Worm (Caenorhabditis elegans) whole organism, early embryonic: ENCODE results near the gene R12C12.9.
"Not testable (repeated sequence)": the region's sequence is repeated elsewhere in the genome, so short reads cannot be mapped to it uniquely, and the experiment has no call there.

Source experiments
- B0310.2 ChIP-seq: sonication (generic microtip); optimal IDR thresholded peaks from 2 replicates; lab custom pipeline; 2016; ENCODE audit warnings: mild to moderate bottlenecking, missing genetic modification characterization, missing compliant biosample characterization
- F13C5.2 ChIP-seq: sonication (generic microtip); optimal IDR thresholded peaks from 2 replicates; lab custom pipeline; 2017; ENCODE audit warnings: mild to moderate bottlenecking, missing genetic modification characterization, inconsistent platforms, missing compliant biosample characterization
- aly-1 ChIP-seq: sonication (generic microtip); optimal IDR thresholded peaks from 2 replicates; lab custom pipeline; 2016; ENCODE audit warnings: missing genetic modification characterization, missing compliant biosample characterization
- ama-1 ChIP-seq: fragments of 150-350 bp; optimal IDR thresholded peaks from 2 replicates; lab custom pipeline; 2014
- ceh-13 ChIP-seq: fragments of 200-800 bp; sonication (Bioruptor generic); optimal IDR thresholded peaks from 2 replicates; lab custom pipeline; 2018; ENCODE audit warnings: mild to moderate bottlenecking, missing genetic modification characterization, missing compliant biosample characterization
- ceh-36 ChIP-seq: sonication (generic microtip); optimal IDR thresholded peaks from 2 replicates; lab custom pipeline; 2016; ENCODE audit warnings: missing genetic modification characterization, inconsistent platforms, missing compliant biosample characterization
- ets-7 ChIP-seq: sonication (generic microtip); optimal IDR thresholded peaks from 2 replicates; lab custom pipeline; 2016; ENCODE audit warnings: missing genotype, missing genetic modification characterization, missing compliant biosample characterization
- flt-1 ChIP-seq: fragments of 200-800 bp; sonication (Bioruptor generic); IDR thresholded peaks from 2 replicates; pipeline ENCODE4 v1.3.6; 2022; ENCODE audit warnings: missing genetic modification characterization, missing compliant biosample characterization
- hmbx-1 ChIP-seq: sonication (generic microtip); optimal IDR thresholded peaks from 2 replicates; lab custom pipeline; 2016; ENCODE audit warnings: mild to moderate bottlenecking, missing genetic modification characterization, missing compliant biosample characterization
- hmg-4 ChIP-seq: fragments of 200-800 bp; sonication (Bioruptor generic); optimal IDR thresholded peaks from 2 replicates; lab custom pipeline; 2018; ENCODE audit warnings: mild to moderate bottlenecking, missing genetic modification characterization, missing compliant biosample characterization
- hnd-1 ChIP-seq: sonication (generic microtip); optimal IDR thresholded peaks from 2 replicates; lab custom pipeline; 2016; ENCODE audit warnings: missing genetic modification characterization, missing compliant biosample characterization
- pes-1 ChIP-seq: fragments of 200-800 bp; sonication (Bioruptor generic); IDR thresholded peaks from 2 replicates; pipeline ENCODE4 v1.3.6; 2022; ENCODE audit warnings: missing genetic modification reagents, missing genetic modification characterization, missing compliant biosample characterization
- scrt-1 ChIP-seq: fragments of 200-800 bp; sonication (Bioruptor generic); IDR thresholded peaks from 2 replicates; pipeline ENCODE4 v1.3.6; 2022; ENCODE audit warnings: missing genetic modification characterization, missing compliant biosample characterization
- sea-1 ChIP-seq: fragments of 200-800 bp; sonication (Bioruptor generic); conservative IDR thresholded peaks from 2 replicates; pipeline ENCODE4 v1.3.6; 2022; ENCODE audit warnings: missing genetic modification characterization, missing compliant biosample characterization
- tbx-11 ChIP-seq: fragments of 200-800 bp; sonication (Bioruptor generic); IDR thresholded peaks from 2 replicates; pipeline ENCODE4 v1.3.6; 2022; ENCODE audit warnings: missing genetic modification characterization, missing compliant biosample characterization
- tbx-37 ChIP-seq: fragments of 200-800 bp; sonication (Bioruptor generic); conservative IDR thresholded peaks from 2 replicates; pipeline ENCODE4 v1.3.6; 2022; ENCODE audit warnings: missing genetic modification reagents, missing genetic modification characterization, missing compliant biosample characterization
- tra-4 ChIP-seq: sonication (generic microtip); optimal IDR thresholded peaks from 2 replicates; lab custom pipeline; 2017; ENCODE audit warnings: missing genetic modification characterization, missing compliant biosample characterization

Gene R12C12.9

ce11 chrII:6025647-6026046 is 868 bp upstream of the R12C12.9 start:
- TF ChIP-seq scrt-1 (GFP tag; lab: Robert Waterston, UW) (no peak), ceh-36 (tag; lab: Kevin White, UChicago) (no peak), pes-1 (GFP tag; lab: Robert Waterston, UW) (no peak), aly-1 (tag; lab: Kevin White, UChicago) (no peak)

- no peak for TF ChIP-seq hmg-4 (GFP tag; lab: Kevin White, UChicago)
- peak; percentile 37 for TF ChIP-seq aly-1 (tag; lab: Kevin White, UChicago)
These were observed 2.2 kb downstream of the R12C12.9 start for ce11 chrII:6022596-6022995.

ce11 chrII:6020353-6020752 is 4.4 kb downstream of the R12C12.9 start, which contains the start of gene ZK84.1:
Gene ZK84.1 (plus strand): TSS chrII:6020653.
- TF ChIP-seq tbx-11 (GFP tag; lab: Robert Waterston, UW): no peak
- TF ChIP-seq tbx-37: no peak
- no peak for TF ChIP-seq hmg-4 (GFP tag; lab: Kevin White, UChicago)
- TF ChIP-seq ceh-13: no peak
- no peak for TF ChIP-seq pes-1 (GFP tag; lab: Robert Waterston, UW)
- no peak for TF ChIP-seq scrt-1 (GFP tag; lab: Robert Waterston, UW)
- no peak for TF ChIP-seq ama-1 (lab: Kevin White, UChicago)
- no peak for TF ChIP-seq ets-7 (tag; lab: Kevin White, UChicago)
- no peak for TF ChIP-seq flt-1
- TF ChIP-seq hmbx-1 (tag; lab: Kevin White, UChicago): no peak
- no peak for TF ChIP-seq B0310.2 (tag; lab: Kevin White, UChicago)
- no peak for TF ChIP-seq hnd-1 (tag; lab: Kevin White, UChicago)
- no peak for TF ChIP-seq F13C5.2 (tag; lab: Kevin White, UChicago)
- TF ChIP-seq sea-1 (GFP tag; lab: Robert Waterston, UW): no peak
- TF ChIP-seq aly-1 (tag; lab: Kevin White, UChicago): no peak
- TF ChIP-seq tra-4: no peak
- TF ChIP-seq ceh-36 (tag; lab: Kevin White, UChicago): no peak

ce11 chrII:6016410-6016809 is 8.4 kb downstream of the R12C12.9 start, which contains the start of gene ZK84.5:
Gene ZK84.5 (minus strand): TSS chrII:6016510.
- TF ChIP-seq ceh-36 (tag; lab: Kevin White, UChicago): no peak
- no peak for TF ChIP-seq tra-4
- TF ChIP-seq aly-1 (tag; lab: Kevin White, UChicago): no peak
- TF ChIP-seq hmbx-1 (tag; lab: Kevin White, UChicago): no peak
- no peak for TF ChIP-seq ets-7 (tag; lab: Kevin White, UChicago)
- TF ChIP-seq hmg-4 (GFP tag; lab: Kevin White, UChicago): no peak
- no peak for TF ChIP-seq tbx-37
- no peak for TF ChIP-seq scrt-1 (GFP tag; lab: Robert Waterston, UW)

- TF ChIP-seq tbx-37; tra-4; hmbx-1 (tag; lab: Kevin White, UChicago): not testable (repeated sequence)
These were observed 10.7 kb downstream of the R12C12.9 start, which contains the start of gene ZK84.2 for ce11 chrII:6014057-6014456. Gene ZK84.2 (plus strand): TSS chrII:6014357.

ce11 chrII:6010544-6010943 is 14.2 kb downstream of the R12C12.9 start, which contains the start of gene ins-20:
Gene ins-20 (plus strand): TSS chrII:6010844.
- TF ChIP-seq ceh-13: no peak
- TF ChIP-seq ets-7 (tag; lab: Kevin White, UChicago): no peak
- no peak for TF ChIP-seq F13C5.2 (tag; lab: Kevin White, UChicago)
- no peak for TF ChIP-seq ama-1 (lab: Kevin White, UChicago)
- TF ChIP-seq hmg-4 (GFP tag; lab: Kevin White, UChicago): no peak
- TF ChIP-seq flt-1: no peak
- no peak for TF ChIP-seq tbx-11 (GFP tag; lab: Robert Waterston, UW)
- no peak for TF ChIP-seq scrt-1 (GFP tag; lab: Robert Waterston, UW)
- no peak for TF ChIP-seq ceh-36 (tag; lab: Kevin White, UChicago)

- not testable (repeated sequence) for TF ChIP-seq ama-1 (lab: Kevin White, UChicago); scrt-1 (GFP tag; lab: Robert Waterston, UW); tbx-37
These were observed 15.9 kb downstream of the R12C12.9 start, which contains the start of gene ZK84.4 for ce11 chrII:6008887-6009286. Gene ZK84.4 (minus strand): TSS chrII:6008987.

- TF ChIP-seq aly-1 (tag; lab: Kevin White, UChicago) (no peak), ceh-13 (no peak), hmbx-1 (tag; lab: Kevin White, UChicago) (no peak), tra-4 (no peak), tbx-37 (no peak)
These were observed 23.8 kb downstream of the R12C12.9 start for ce11 chrII:6001004-6001403.

ce11 chrII:6000136-6000535 is 24.6 kb downstream of the R12C12.9 start, which contains the start of gene ins-6:
Gene ins-6 (plus strand): TSS chrII:6000436.
- TF ChIP-seq ets-7 (tag; lab: Kevin White, UChicago): no peak
- TF ChIP-seq ceh-13: no peak
